Worm (Caenorhabditis elegans) whole organism, L1 larva: ENCODE measurements around the gene uncp-18.

ENCODE experiments used
- Y116A8C.19 ChIP-seq: sonication (generic microtip); optimal IDR thresholded peaks from 2 replicates; lab custom pipeline; 2016; ENCODE audit warnings: missing compliant biosample characterization, missing genetic modification characterization, borderline replicate concordance
- ceh-63 ChIP-seq: fragments of 200-800 bp; sonication (Bioruptor generic); optimal IDR thresholded peaks from 2 replicates; lab custom pipeline; 2018; ENCODE audit warnings: mild to moderate bottlenecking, missing genetic modification characterization, missing compliant biosample characterization
- dpl-1 ChIP-seq, 3 experiments: fragments of 150-350 bp in 2 of 3; sonication (generic microtip) in 1 of 3; optimal IDR thresholded peaks; 2 replicates each; lab custom pipeline; 2014 to 2017; ENCODE audit warnings: missing biosample characterization in 3 of 3, missing genetic modification characterization in 3 of 3, missing genetic modification reagents in 3 of 3
- egl-27 ChIP-seq, 2 experiments: fragments of 150-350 bp in 1 of 2; sonication (generic microtip); optimal IDR thresholded peaks; 3 replicates each; lab custom pipeline; 2017 to 2018; ENCODE audit warnings: missing biosample characterization in 2 of 2, missing genetic modification characterization in 2 of 2, missing genetic modification reagents in 2 of 2
- fos-1 ChIP-seq: fragments of 150-350 bp; optimal IDR thresholded peaks from 2 replicates; lab custom pipeline; 2014; ENCODE audit warnings: missing biosample characterization, missing genetic modification characterization
- lir-3 ChIP-seq: sonication (generic microtip); optimal IDR thresholded peaks from 2 replicates; lab custom pipeline; 2016; ENCODE audit warnings: mild to moderate bottlenecking, missing genetic modification characterization, moderate library complexity, missing compliant biosample characterization; ENCODE audit not compliant: poor library complexity
- mdl-1 ChIP-seq, 2 experiments: fragments of 150-350 bp; optimal IDR thresholded peaks; 2 replicates each; lab custom pipeline; 2014 to 2017; ENCODE audit warnings: missing biosample characterization in 2 of 2, missing genetic modification characterization in 2 of 2, inconsistent platforms in 1 of 2
- nhr-28 ChIP-seq: fragments of 150-350 bp; optimal IDR thresholded peaks from 2 replicates; lab custom pipeline; 2014; ENCODE audit warnings: missing biosample characterization, missing genetic modification characterization
- nhr-71 ChIP-seq: sonication (generic microtip); optimal IDR thresholded peaks from 2 replicates; lab custom pipeline; 2016; ENCODE audit warnings: mild to moderate bottlenecking, missing genetic modification characterization, moderate library complexity, missing compliant biosample characterization
- nhr-77 ChIP-seq: fragments of 150-350 bp; optimal IDR thresholded peaks from 2 replicates; lab custom pipeline; 2014; ENCODE audit warnings: missing biosample characterization, missing genetic modification characterization
- rnt-1 ChIP-seq: sonication (generic microtip); optimal IDR thresholded peaks from 2 replicates; lab custom pipeline; 2016; ENCODE audit warnings: mild to moderate bottlenecking, missing genetic modification characterization, moderate library complexity, missing compliant biosample characterization
- skn-1 ChIP-seq: fragments of 150-350 bp; optimal IDR thresholded peaks from 2 replicates; lab custom pipeline; 2014; ENCODE audit warnings: missing biosample characterization, missing genetic modification characterization
- zag-1 ChIP-seq: fragments of 150-350 bp; optimal IDR thresholded peaks from 2 replicates; lab custom pipeline; 2014; ENCODE audit warnings: missing biosample characterization, missing genetic modification characterization

DNA sequence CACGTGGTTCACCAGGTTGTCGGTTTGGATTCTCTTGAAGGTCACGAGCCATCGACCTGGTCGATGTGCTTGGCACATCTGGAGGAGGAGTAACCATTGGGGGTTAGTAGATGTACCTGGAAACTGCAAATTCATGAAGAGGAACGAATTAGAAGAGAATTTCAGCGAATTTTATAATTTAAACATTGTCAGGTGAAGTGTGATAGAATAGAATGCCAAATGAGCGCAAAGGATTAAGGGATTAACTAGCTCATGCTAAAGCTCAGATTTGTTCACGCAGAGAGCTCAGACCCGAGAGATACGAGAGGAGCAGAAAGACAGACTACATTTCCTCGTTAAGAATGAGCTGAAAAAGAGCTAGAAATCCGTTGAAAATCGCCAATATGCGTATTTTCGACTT is 34.7 kb downstream of the uncp-18 start, which contains the start of gene daf-18:
- TF ChIP-seq Y116A8C.19 (no peak), rnt-1 (tag; lab: Kevin White, UChicago) (no peak), fos-1 (tag; lab: Kevin White, UChicago) (no peak), mdl-1 (tag; optimal IDR thresholded peaks at IDR 0.05; lab: Kevin White, UChicago) (no peak), nhr-77 (tag; lab: Kevin White, UChicago) (no peak), egl-27 (tag; optimal IDR thresholded peaks at IDR 0.05; lab: Kevin White, UChicago) (no peak), lir-3 (no peak), dpl-1 (GFP tag; optimal IDR thresholded peaks at IDR 0.05; lab: Kevin White, UChicago) (no peak), zag-1 (tag; lab: Kevin White, UChicago) (no peak), skn-1 (tag; lab: Kevin White, UChicago) (no peak), nhr-71 (tag; lab: Kevin White, UChicago) (no peak), ceh-63 (GFP tag; lab: Kevin White, UChicago) (no peak), nhr-28 (tag; lab: Kevin White, UChicago) (no peak)
